Fruit fly (Drosophila melanogaster) whole organism, prepupa: Measurements from ENCODE around the gene Cluap1.

Experiments
- CG10631 ChIP-seq: fragments of 200-800 bp; sonication (Bioruptor generic); optimal IDR thresholded peaks from 2 replicates; lab custom pipeline; 2016; ENCODE audit warnings: missing biosample characterization, missing genetic modification characterization
- CG11902 ChIP-seq: fragments of 200-800 bp; sonication (Bioruptor generic); optimal IDR thresholded peaks from 3 replicates; lab custom pipeline; 2016; ENCODE audit warnings: missing biosample characterization, missing genetic modification characterization
- Eip93F ChIP-seq: fragments of 200-800 bp; sonication (Bioruptor generic); optimal IDR thresholded peaks from 2 replicates; lab custom pipeline; 2016; ENCODE audit warnings: missing biosample characterization, mild to moderate bottlenecking, missing genetic modification characterization
- Sox102F ChIP-seq: fragments of 200-800 bp; sonication (Bioruptor generic); optimal IDR thresholded peaks from 2 replicates; lab custom pipeline; 2016; ENCODE audit warnings: missing biosample characterization, mild to moderate bottlenecking, missing genetic modification characterization

DNA sequence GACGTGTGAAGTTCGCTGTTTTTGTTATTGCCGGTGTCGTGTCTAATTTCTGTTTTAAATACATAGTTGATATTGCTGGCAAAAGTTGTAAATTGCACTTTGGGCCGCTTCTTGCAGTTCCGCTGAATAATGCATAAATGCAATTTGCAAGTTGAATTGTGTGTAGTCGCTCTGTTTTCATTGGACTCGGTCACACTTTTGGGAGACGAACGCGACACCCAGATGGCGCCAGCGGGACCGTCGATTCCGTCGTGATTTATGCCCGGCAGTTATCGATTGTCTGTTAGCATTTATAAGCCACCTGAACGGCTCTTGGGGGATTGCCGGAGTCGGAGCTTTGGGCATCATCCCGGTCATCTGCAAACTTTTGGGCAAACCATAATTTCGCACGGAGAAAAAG is 38.8 kb upstream of the Cluap1 start:
- TF ChIP-seq Eip93F (no peak), CG10631 (no peak), Sox102F (GFP tag; lab: Kevin White, UChicago) (no peak), CG11902 (GFP tag; lab: Kevin White, UChicago) (no peak)
